Fruit fly (Drosophila melanogaster) whole organism, embryonic: ENCODE data around the gene CG7362.

Source experiments
- Atf6 ChIP-seq: fragments of 200-800 bp; sonication (Bioruptor generic); IDR thresholded peaks from 2 replicates; pipeline ENCODE4 v1.3.6; 2022; ENCODE audit warnings: missing biosample characterization, missing genetic modification characterization
- Awh ChIP-seq: fragments of 200-800 bp; sonication (Bioruptor generic); IDR thresholded peaks from 2 replicates; pipeline ENCODE4, ENCODE4 v1.3.6; 2022; ENCODE audit warnings: missing biosample characterization, missing genetic modification characterization
- Bgb ChIP-seq: fragments of 200-800 bp; sonication (Bioruptor generic); IDR thresholded peaks from 2 replicates; pipeline ENCODE4 v1.3.6; 2022; ENCODE audit warnings: missing biosample characterization, missing genetic modification characterization; ENCODE audit not compliant: partially characterized antibody
- CG11723 ChIP-seq: fragments of 200-800 bp; sonication (Bioruptor generic); optimal IDR thresholded peaks from 2 replicates; lab custom pipeline; 2017; ENCODE audit warnings: missing biosample characterization, mild to moderate bottlenecking, missing genetic modification characterization
- CG12299 ChIP-seq: fragments of 200-800 bp; sonication (Bioruptor generic); optimal IDR thresholded peaks from 2 replicates; lab custom pipeline; 2018; ENCODE audit warnings: missing biosample characterization, mild to moderate bottlenecking, missing genetic modification characterization
- CG1233 ChIP-seq: fragments of 200-800 bp; sonication (Bioruptor generic); optimal IDR thresholded peaks from 4 replicates; lab custom pipeline; 2018; ENCODE audit warnings: missing biosample characterization, mild to moderate bottlenecking, missing genetic modification characterization
- CG12391 ChIP-seq: fragments of 200-800 bp; sonication (Bioruptor generic); optimal IDR thresholded peaks from 3 replicates; lab custom pipeline; 2018; ENCODE audit warnings: missing biosample characterization, mild to moderate bottlenecking, missing genetic modification characterization, moderate library complexity
- CG13775 ChIP-seq: fragments of 200-800 bp; sonication (Bioruptor generic); optimal IDR thresholded peaks from 3 replicates; lab custom pipeline; 2017; ENCODE audit warnings: missing biosample characterization, mild to moderate bottlenecking, missing genetic modification characterization
- CG17328 ChIP-seq: fragments of 200-800 bp; sonication (Bioruptor generic); IDR thresholded peaks from 2 replicates; pipeline ENCODE4 v1.3.6; 2022; ENCODE audit warnings: missing biosample characterization, missing genetic modification characterization
- CG17612 ChIP-seq: fragments of 200-800 bp; sonication (Bioruptor generic); IDR thresholded peaks from 2 replicates; pipeline ENCODE4 v1.3.6; 2022; ENCODE audit warnings: missing biosample characterization, missing genetic modification characterization
- CG2116 ChIP-seq: fragments of 200-800 bp; sonication (Bioruptor generic); optimal IDR thresholded peaks from 3 replicates; lab custom pipeline; 2018; ENCODE audit warnings: missing biosample characterization, mild to moderate bottlenecking, missing genetic modification characterization
- CG42726 ChIP-seq: fragments of 200-800 bp; sonication (Bioruptor generic); IDR thresholded peaks from 2 replicates; pipeline ENCODE4 v1.3.6; 2022; ENCODE audit warnings: missing biosample characterization, missing genetic modification characterization; ENCODE audit not compliant: partially characterized antibody
- CG6175 ChIP-seq: fragments of 200-800 bp; sonication (Bioruptor generic); IDR thresholded peaks from 3 replicates; pipeline ENCODE4 v1.3.6; 2022; ENCODE audit warnings: missing biosample characterization, missing genetic modification characterization
- CG6813 ChIP-seq: fragments of 200-800 bp; sonication (Bioruptor generic); optimal IDR thresholded peaks from 2 replicates; lab custom pipeline; 2017; ENCODE audit warnings: missing biosample characterization, missing genetic modification characterization, mild to moderate bottlenecking, moderate library complexity, missing genetic modification reagents
- CG7786 ChIP-seq: fragments of 200-800 bp; sonication (Bioruptor generic); optimal IDR thresholded peaks from 2 replicates; lab custom pipeline; 2016; ENCODE audit warnings: missing biosample characterization, missing genetic modification characterization
- CG9609 ChIP-seq: fragments of 200-800 bp; sonication (Bioruptor generic); optimal IDR thresholded peaks from 3 replicates; lab custom pipeline; 2016; ENCODE audit warnings: missing biosample characterization, missing genetic modification characterization
- CTCF ChIP-seq: fragments of 200-800 bp; sonication (Bioruptor generic); optimal IDR thresholded peaks from 2 replicates; lab custom pipeline; 2017; ENCODE audit warnings: missing biosample characterization, mild to moderate bottlenecking, missing genetic modification characterization, moderate library complexity
- CkIIα-i1 ChIP-seq: fragments of 200-800 bp; sonication (Bioruptor generic); IDR thresholded peaks from 2 replicates; pipeline ENCODE4 v1.3.6; 2022; ENCODE audit warnings: missing biosample characterization, missing genetic modification characterization
- CrebB ChIP-seq: fragments of 200-800 bp; sonication (Bioruptor generic); optimal IDR thresholded peaks from 3 replicates; lab custom pipeline; 2018; ENCODE audit warnings: missing biosample characterization, mild to moderate bottlenecking, missing genetic modification characterization
- D19A ChIP-seq: fragments of 200-800 bp; optimal IDR thresholded peaks from 3 replicates; lab custom pipeline; 2019; ENCODE audit warnings: missing biosample characterization, mild to moderate bottlenecking, missing genetic modification characterization, moderate library complexity
- Gsc ChIP-seq: fragments of 200-800 bp; sonication (Bioruptor generic); IDR thresholded peaks from 2 replicates; pipeline ENCODE4 v1.3.6; 2022; ENCODE audit warnings: missing biosample characterization, missing genetic modification characterization
- HLHmδ ChIP-seq: fragments of 200-800 bp; sonication (Bioruptor generic); optimal IDR thresholded peaks from 2 replicates; lab custom pipeline; 2018; ENCODE audit warnings: missing biosample characterization, mild to moderate bottlenecking, missing genetic modification characterization, moderate library complexity
- Hr39 ChIP-seq: fragments of >200 bp; optimal IDR thresholded peaks from 2 replicates; lab custom pipeline; 2017
- Jarid2 ChIP-seq: fragments of 200-800 bp; sonication (Bioruptor generic); optimal IDR thresholded peaks from 3 replicates; lab custom pipeline; 2017; ENCODE audit warnings: mild to moderate bottlenecking, missing biosample characterization, missing genetic modification reagents, missing genetic modification characterization
- Mrtf ChIP-seq: fragments of 200-800 bp; sonication (Bioruptor generic); IDR thresholded peaks from 3 replicates; pipeline ENCODE4 v1.3.6; 2022; ENCODE audit warnings: missing biosample characterization, missing genetic modification characterization
- Myb ChIP-seq: fragments of 200-800 bp; sonication (Bioruptor generic); optimal IDR thresholded peaks from 2 replicates; lab custom pipeline; 2016; ENCODE audit warnings: missing biosample characterization, missing genetic modification characterization
- Neu2 ChIP-seq: fragments of 200-800 bp; sonication (Bioruptor generic); optimal IDR thresholded peaks from 3 replicates; lab custom pipeline; 2016; ENCODE audit warnings: missing biosample characterization, missing genetic modification characterization, borderline replicate concordance
- Rx ChIP-seq: fragments of 200-800 bp; sonication (Bioruptor generic); IDR thresholded peaks from 2 replicates; pipeline ENCODE4 v1.3.6; 2022; ENCODE audit warnings: missing biosample characterization, missing genetic modification characterization
- Taf1 ChIP-seq: fragments of 200-800 bp; sonication (Bioruptor generic); IDR thresholded peaks from 2 replicates; pipeline ENCODE4 v1.3.6; 2022; ENCODE audit warnings: missing biosample characterization, missing genetic modification characterization
- ac ChIP-seq: fragments of 200-800 bp; sonication (Bioruptor generic); optimal IDR thresholded peaks from 3 replicates; lab custom pipeline; 2017; ENCODE audit warnings: missing biosample characterization, mild to moderate bottlenecking, missing genetic modification characterization
- amos ChIP-seq: fragments of 200-800 bp; sonication (Bioruptor generic); IDR thresholded peaks from 2 replicates; pipeline ENCODE4 v1.3.6; 2022; ENCODE audit warnings: missing biosample characterization, missing genetic modification characterization; ENCODE audit not compliant: partially characterized antibody
- br ChIP-seq: fragments of >200 bp; optimal IDR thresholded peaks from 2 replicates; lab custom pipeline; 2017
- chn ChIP-seq: fragments of 200-800 bp; sonication (Bioruptor generic); optimal IDR thresholded peaks from 2 replicates; lab custom pipeline; 2016; ENCODE audit warnings: missing biosample characterization, missing genetic modification characterization
- crc ChIP-seq: fragments of 200-800 bp; sonication (Bioruptor generic); optimal IDR thresholded peaks from 2 replicates; lab custom pipeline; 2016; ENCODE audit warnings: missing biosample characterization, missing genetic modification characterization
- cwo ChIP-seq: fragments of 200-800 bp; sonication (Bioruptor generic); optimal IDR thresholded peaks from 3 replicates; lab custom pipeline; 2017; ENCODE audit warnings: missing biosample characterization, missing genetic modification characterization, mild to moderate bottlenecking, moderate library complexity, missing genetic modification reagents
- dan ChIP-seq: fragments of 200-800 bp; sonication (Bioruptor generic); IDR thresholded peaks from 2 replicates; pipeline ENCODE4 v1.3.6; 2022; ENCODE audit warnings: missing biosample characterization, missing genetic modification characterization
- danr ChIP-seq: fragments of 200-800 bp; sonication (Bioruptor generic); IDR thresholded peaks from 2 replicates; pipeline ENCODE4 v1.3.6; 2022; ENCODE audit warnings: missing biosample characterization, missing genetic modification characterization
- dmrt11E ChIP-seq: fragments of 200-800 bp; sonication (Bioruptor generic); optimal IDR thresholded peaks from 3 replicates; lab custom pipeline; 2018; ENCODE audit warnings: missing biosample characterization, mild to moderate bottlenecking, missing genetic modification characterization, moderate library complexity
- ems ChIP-seq: fragments of 200-800 bp; sonication (Bioruptor generic); optimal IDR thresholded peaks from 3 replicates; lab custom pipeline; 2016; ENCODE audit warnings: missing biosample characterization, missing genetic modification characterization
- esg ChIP-seq: fragments of 200-800 bp; sonication (Bioruptor generic); conservative IDR thresholded peaks from 2 replicates; pipeline ENCODE4 v1.3.6; 2022; ENCODE audit warnings: missing biosample characterization, missing genetic modification characterization
- eve ChIP-seq, 2 experiments: fragments of >200 bp; optimal IDR thresholded peaks; 2 replicates each; lab custom pipeline; 2017; ENCODE audit warnings: missing biosample characterization in 2 of 2, missing genetic modification characterization in 2 of 2
- ftz-f1 ChIP-seq: fragments of 200-800 bp; sonication (Bioruptor generic); optimal IDR thresholded peaks from 2 replicates; lab custom pipeline; 2016; ENCODE audit warnings: missing biosample characterization, missing genetic modification characterization
- hth ChIP-seq: fragments of >200 bp; optimal IDR thresholded peaks from 2 replicates; lab custom pipeline; 2017; ENCODE audit warnings: inconsistent platforms
- insv ChIP-seq, 2 experiments: fragments of 200-800 bp; sonication (Bioruptor generic); optimal IDR thresholded peaks; 3 replicates each; lab custom pipeline; 2016 to 2018; ENCODE audit warnings: missing biosample characterization in 2 of 2, missing genetic modification characterization in 2 of 2
- nerfin-1 ChIP-seq: fragments of 200-800 bp; sonication (Bioruptor generic); optimal IDR thresholded peaks from 3 replicates; lab custom pipeline; 2019; ENCODE audit warnings: missing biosample characterization, mild to moderate bottlenecking, missing genetic modification characterization, moderate library complexity
- otp ChIP-seq: fragments of 200-800 bp; sonication (Bioruptor generic); IDR thresholded peaks from 3 replicates; pipeline ENCODE4, ENCODE4 v1.3.6; 2022; ENCODE audit warnings: missing biosample characterization, missing genetic modification characterization
- rib ChIP-seq: fragments of 200-800 bp; sonication (Bioruptor generic); IDR thresholded peaks from 2 replicates; pipeline ENCODE4 v1.3.6; 2022; ENCODE audit warnings: missing biosample characterization, missing genetic modification characterization
- sc ChIP-seq, 3 experiments: fragments of >200 bp in 2 of 3; fragments of 200-800 bp in 1 of 3; sonication (Bioruptor generic) in 1 of 3; optimal IDR thresholded peaks; 2 replicates in 2 of 3; 3 replicates in 1 of 3; lab custom pipeline; 2017; ENCODE audit warnings: mild to moderate bottlenecking in 1 of 3, missing biosample characterization in 1 of 3, missing genetic modification characterization in 1 of 3, missing genetic modification reagents in 1 of 3
- slbo ChIP-seq: fragments of 200-800 bp; sonication (Bioruptor generic); IDR thresholded peaks from 2 replicates; pipeline ENCODE4 v1.3.6; 2022; ENCODE audit warnings: missing biosample characterization, missing genetic modification characterization
- trh ChIP-seq: fragments of 200-800 bp; sonication (Bioruptor generic); optimal IDR thresholded peaks from 2 replicates; lab custom pipeline; 2016; ENCODE audit warnings: missing biosample characterization, missing genetic modification characterization
- wdn ChIP-seq: fragments of 200-800 bp; sonication (Bioruptor generic); IDR thresholded peaks from 2 replicates; pipeline ENCODE4 v1.3.6; 2022; ENCODE audit warnings: missing biosample characterization, missing genetic modification characterization

CG7362 gene

DNA sequence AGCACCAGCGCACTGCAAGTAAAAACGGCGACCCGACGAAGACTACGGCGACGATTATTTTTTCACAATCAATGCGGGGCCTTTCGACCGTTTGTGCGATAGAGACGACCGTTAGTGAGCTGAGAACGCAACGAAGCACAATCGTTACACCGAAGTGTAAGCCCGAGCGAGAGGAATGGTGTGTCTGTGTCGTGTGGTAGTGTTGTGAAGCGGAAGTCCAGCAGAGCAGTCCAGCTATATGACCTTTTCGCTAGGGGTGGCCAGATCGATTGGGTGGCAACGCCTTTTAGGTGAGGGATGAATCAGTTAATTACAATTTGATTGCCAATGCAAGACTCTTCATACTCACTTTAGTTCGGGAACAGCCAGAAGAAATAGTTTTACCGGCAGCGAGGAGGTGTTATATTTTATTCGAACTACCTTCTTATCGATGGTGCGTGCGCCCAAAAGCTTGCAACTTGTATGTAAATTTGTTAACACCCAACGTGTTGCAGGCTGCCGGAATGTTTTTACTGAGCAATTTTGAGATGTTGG, 13.5 kb downstream of the CG7362 start (continued):
- peak; percentile 92 for TF ChIP-seq HLHmδ (GFP tag; lab: Kevin White, UChicago)
- no peak for TF ChIP-seq CG11723 (GFP tag; lab: Kevin White, UChicago)
- peak; percentile 59; the same call in 1 of the 3 replicates for TF ChIP-seq CG6175 (GFP tag; lab: Robert Waterston, UW)
- no peak for TF ChIP-seq danr (GFP tag; lab: Robert Waterston, UW)
- TF ChIP-seq hth (lab: Kevin White, UChicago), result no peak
- TF ChIP-seq Jarid2 (GFP tag; lab: Kevin White, UChicago), result peak; percentile 59
- peak; percentile 45 for TF ChIP-seq esg (GFP tag; lab: Robert Waterston, UW)
- peak; percentile 38 for TF ChIP-seq CG13775 (GFP tag; lab: Kevin White, UChicago)
- peak; percentile 24; the same call in 1 of the 2 replicates for TF ChIP-seq Atf6 (GFP tag; lab: Robert Waterston, UW)
- TF ChIP-seq br (lab: Kevin White, UChicago), result no peak
- TF ChIP-seq CG9609 (GFP tag; lab: Kevin White, UChicago), result peak; percentile 75
- peak; percentile 37; the same call in 1 of the 2 replicates for TF ChIP-seq Taf1 (GFP tag; lab: Robert Waterston, UW)
- TF ChIP-seq CkIIα-i1 (GFP tag; lab: Robert Waterston, UW), result no peak
- TF ChIP-seq sc (optimal IDR thresholded peaks at IDR 0.05; lab: Kevin White, UChicago), result no peak
- TF ChIP-seq sc (GFP tag; optimal IDR thresholded peaks at IDR 0.05; lab: Kevin White, UChicago), result peak; percentile 40
- TF ChIP-seq trh (GFP tag; lab: Kevin White, UChicago), result no peak
- TF ChIP-seq Rx, result no peak; the same call in 1 of the 2 replicates
- TF ChIP-seq cwo (GFP tag; lab: Kevin White, UChicago), result no peak
- TF ChIP-seq CTCF (GFP tag; lab: Kevin White, UChicago), result no peak
- peak in 1 of 2 experiments; percentile 38 for TF ChIP-seq insv (GFP tag; optimal IDR thresholded peaks at IDR 0.05; lab: Kevin White, UChicago)
- TF ChIP-seq Gsc (GFP tag; lab: Robert Waterston, UW), result no peak
- TF ChIP-seq ems (GFP tag; lab: Kevin White, UChicago), result peak; percentile 50
- TF ChIP-seq wdn (GFP tag; lab: Robert Waterston, UW), result no peak
- TF ChIP-seq eve (GFP tag; optimal IDR thresholded peaks at IDR 0.05; lab: Kevin White, UChicago), result no peak
- TF ChIP-seq CG2116 (GFP tag; lab: Kevin White, UChicago), result no peak
- peak; percentile 67 for TF ChIP-seq CrebB (tag; lab: Kevin White, UChicago)
- peak; percentile 67 for TF ChIP-seq CG1233 (GFP tag; lab: Kevin White, UChicago)
- TF ChIP-seq Myb, result peak; percentile 92
- no peak for TF ChIP-seq Awh (GFP tag; lab: Robert Waterston, UW)
- TF ChIP-seq Bgb (GFP tag; lab: Robert Waterston, UW), result peak; percentile 66
- TF ChIP-seq slbo (GFP tag; lab: Robert Waterston, UW), result peak; percentile 87
- no peak for TF ChIP-seq nerfin-1 (tag; lab: Kevin White, UChicago)
- TF ChIP-seq Hr39, result no peak
- peak; percentile 36 for TF ChIP-seq crc (GFP tag; lab: Kevin White, UChicago)
- TF ChIP-seq otp (GFP tag; lab: Robert Waterston, UW), result peak; percentile 46; the same call in 1 of the 3 replicates
- peak; percentile 56; the same call in 1 of the 2 replicates for TF ChIP-seq amos (GFP tag; lab: Robert Waterston, UW)
- TF ChIP-seq CG12391 (tag; lab: Kevin White, UChicago), result no peak
- peak; percentile 83 for TF ChIP-seq ftz-f1 (GFP tag; lab: Kevin White, UChicago)
- TF ChIP-seq CG42726 (GFP tag; lab: Robert Waterston, UW), result no peak; the same call in 1 of the 2 replicates
- no peak for TF ChIP-seq ac (GFP tag; lab: Kevin White, UChicago)
- TF ChIP-seq dmrt11E, result peak; percentile 12
- TF ChIP-seq Mrtf, result peak; percentile 46; the same call in 1 of the 3 replicates
- no peak for TF ChIP-seq CG6813 (GFP tag; lab: Kevin White, UChicago)
- TF ChIP-seq chn, result peak; percentile 71
- no peak for TF ChIP-seq CG12299 (tag; lab: Kevin White, UChicago)
- TF ChIP-seq D19A (tag; lab: Kevin White, UChicago), result no peak
- TF ChIP-seq Neu2 (GFP tag; lab: Kevin White, UChicago), result no peak
- TF ChIP-seq dan, result no peak
- TF ChIP-seq CG17612 (GFP tag; lab: Robert Waterston, UW), result peak; percentile 35; the same call in 1 of the 2 replicates
- peak; percentile 72 for TF ChIP-seq rib (GFP tag; lab: Robert Waterston, UW)
- TF ChIP-seq CG17328 (GFP tag; lab: Robert Waterston, UW), result 0 out of 2 replicates have a peak, but pooled peaks have one; percentile 36
- peak; percentile 76 for TF ChIP-seq CG7786 (GFP tag; lab: Kevin White, UChicago)
